Fruit fly (Drosophila melanogaster) whole organism: Measurements from ENCODE around the gene GCS2beta.

Experiments used
- Dll ChIP-seq: fragments of >200 bp; optimal IDR thresholded peaks from 2 replicates; lab custom pipeline; 2017
- psq ChIP-seq: fragments of >200 bp; optimal IDR thresholded peaks from 2 replicates; lab custom pipeline; 2017

DNA sequence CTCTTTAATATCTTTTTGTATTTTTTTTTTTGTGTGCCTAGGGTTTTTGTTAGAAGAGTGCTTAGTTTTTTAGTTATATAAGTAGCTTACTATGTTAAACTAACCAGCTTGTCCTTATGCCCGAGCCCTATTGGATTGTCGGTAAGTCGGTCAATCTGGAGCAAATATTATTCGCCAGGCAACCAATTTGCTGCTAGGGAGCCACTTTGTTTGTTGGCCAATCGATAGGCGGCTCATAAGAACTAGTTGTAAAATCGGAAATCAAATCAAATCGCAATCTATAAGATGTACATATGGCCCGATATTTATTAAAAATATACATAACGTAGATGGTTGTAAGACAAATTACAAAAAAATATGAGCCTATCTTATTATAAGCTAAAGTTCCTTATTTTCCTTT lies 44.9 kb upstream of the GCS2beta start, which contains the start of gene CG15144:
- TF ChIP-seq Dll (lab: Kevin White, UChicago) (no peak), psq (lab: Kevin White, UChicago) (no peak)
